Fruit fly (Drosophila melanogaster) whole organism, embryonic: ENCODE results near the gene Ns1.

Experiments
- B-H1 ChIP-seq: fragments of 200-800 bp; sonication (Bioruptor generic); IDR thresholded peaks from 3 replicates; pipeline ENCODE4 v1.3.6; 2022; ENCODE audit warnings: missing biosample characterization, missing genetic modification characterization
- C15 ChIP-seq: fragments of 200-800 bp; sonication (Bioruptor generic); IDR thresholded peaks from 3 replicates; pipeline ENCODE4 v1.3.6; 2022; ENCODE audit warnings: missing biosample characterization, missing genetic modification characterization
- CG10267 ChIP-seq: fragments of 200-800 bp; sonication (Bioruptor generic); optimal IDR thresholded peaks from 2 replicates; lab custom pipeline; 2018; ENCODE audit warnings: missing biosample characterization, mild to moderate bottlenecking, missing genetic modification characterization, moderate library complexity
- CG10366 ChIP-seq: fragments of 200-800 bp; sonication (Bioruptor generic); IDR thresholded peaks from 2 replicates; pipeline ENCODE4 v1.3.6; 2022; ENCODE audit warnings: missing biosample characterization, missing genetic modification characterization
- CG10543 ChIP-seq: fragments of 200-800 bp; sonication (Bioruptor generic); optimal IDR thresholded peaks from 3 replicates; lab custom pipeline; 2017; ENCODE audit warnings: missing biosample characterization, mild to moderate bottlenecking, missing genetic modification characterization, moderate library complexity
- CG12299 ChIP-seq: fragments of 200-800 bp; sonication (Bioruptor generic); optimal IDR thresholded peaks from 2 replicates; lab custom pipeline; 2018; ENCODE audit warnings: missing biosample characterization, mild to moderate bottlenecking, missing genetic modification characterization
- CG1233 ChIP-seq: fragments of 200-800 bp; sonication (Bioruptor generic); optimal IDR thresholded peaks from 4 replicates; lab custom pipeline; 2018; ENCODE audit warnings: missing biosample characterization, mild to moderate bottlenecking, missing genetic modification characterization
- CG13296 ChIP-seq: fragments of 200-800 bp; sonication (Bioruptor generic); optimal IDR thresholded peaks from 3 replicates; lab custom pipeline; 2018; ENCODE audit warnings: missing biosample characterization, mild to moderate bottlenecking, missing genetic modification characterization
- CG13894 ChIP-seq: fragments of 200-800 bp; sonication (Bioruptor generic); optimal IDR thresholded peaks from 3 replicates; lab custom pipeline; 2018; ENCODE audit warnings: missing biosample characterization, mild to moderate bottlenecking, missing genetic modification characterization, moderate library complexity
- CG16779 ChIP-seq: fragments of 200-800 bp; sonication (Bioruptor generic); IDR thresholded peaks from 2 replicates; pipeline ENCODE4 v1.3.6; 2022; ENCODE audit warnings: missing biosample characterization, missing genetic modification characterization
- CG17385 ChIP-seq: fragments of 200-800 bp; sonication (Bioruptor generic); optimal IDR thresholded peaks from 3 replicates; lab custom pipeline; 2018; ENCODE audit warnings: missing biosample characterization, mild to moderate bottlenecking, missing genetic modification characterization
- CG17912 ChIP-seq: fragments of 200-800 bp; sonication (Bioruptor generic); optimal IDR thresholded peaks from 2 replicates; lab custom pipeline; 2018; ENCODE audit warnings: missing biosample characterization, mild to moderate bottlenecking, missing genetic modification characterization
- CG1832 ChIP-seq: fragments of 200-800 bp; sonication (Bioruptor generic); optimal IDR thresholded peaks from 2 replicates; lab custom pipeline; 2017; ENCODE audit warnings: missing biosample characterization, mild to moderate bottlenecking, missing genetic modification characterization, inconsistent platforms
- CG18619 ChIP-seq: fragments of 200-800 bp; sonication (Bioruptor generic); optimal IDR thresholded peaks from 3 replicates; lab custom pipeline; 2017; ENCODE audit warnings: missing biosample characterization, mild to moderate bottlenecking, missing genetic modification characterization
- CG18764 ChIP-seq: fragments of 200-800 bp; sonication (Bioruptor generic); optimal IDR thresholded peaks from 3 replicates; lab custom pipeline; 2016; ENCODE audit warnings: missing biosample characterization, missing genetic modification characterization
- CG5180 ChIP-seq: fragments of 200-800 bp; sonication (Bioruptor generic); optimal IDR thresholded peaks from 3 replicates; lab custom pipeline; 2017; ENCODE audit warnings: missing biosample characterization, missing genetic modification characterization, mild to moderate bottlenecking, moderate library complexity, missing genetic modification reagents
- CG5953 ChIP-seq: fragments of 200-800 bp; sonication (Bioruptor generic); IDR thresholded peaks from 2 replicates; pipeline ENCODE4 v1.3.6; 2022; ENCODE audit warnings: missing biosample characterization, missing genetic modification characterization
- CG6254 ChIP-seq: fragments of 200-800 bp; sonication (Bioruptor generic); optimal IDR thresholded peaks from 3 replicates; lab custom pipeline; 2017; ENCODE audit warnings: mild to moderate bottlenecking, missing biosample characterization, missing genetic modification reagents, missing genetic modification characterization
- CG8388 ChIP-seq: fragments of 200-800 bp; sonication (Bioruptor generic); optimal IDR thresholded peaks from 2 replicates; lab custom pipeline; 2019; ENCODE audit warnings: missing biosample characterization, mild to moderate bottlenecking, missing genetic modification characterization, moderate library complexity
- D19B ChIP-seq: fragments of 200-800 bp; sonication (Bioruptor generic); optimal IDR thresholded peaks from 2 replicates; lab custom pipeline; 2017; ENCODE audit warnings: missing biosample characterization, mild to moderate bottlenecking, missing genetic modification characterization
- Dad ChIP-seq: fragments of 200-800 bp; sonication (Bioruptor generic); optimal IDR thresholded peaks from 3 replicates; lab custom pipeline; 2016; ENCODE audit warnings: missing biosample characterization, missing genetic modification characterization
- Dbx ChIP-seq: fragments of 200-800 bp; sonication (Bioruptor generic); IDR thresholded peaks from 3 replicates; pipeline ENCODE4 v1.3.6; 2022; ENCODE audit warnings: missing biosample characterization, missing genetic modification characterization
- Dfd ChIP-seq, 2 experiments: fragments of >200 bp; optimal IDR thresholded peaks; 2 replicates each; lab custom pipeline; 2017; ENCODE audit warnings: missing biosample characterization in 2 of 2, missing genetic modification characterization in 2 of 2
- Dip2 ChIP-seq: fragments of 200-800 bp; sonication (Bioruptor generic); IDR thresholded peaks from 2 replicates; pipeline ENCODE4 v1.3.6; 2022; ENCODE audit warnings: missing biosample characterization, missing genetic modification characterization
- Dp ChIP-seq: fragments of 200-800 bp; sonication (Bioruptor generic); optimal IDR thresholded peaks from 2 replicates; lab custom pipeline; 2018; ENCODE audit warnings: missing biosample characterization, mild to moderate bottlenecking, missing genetic modification characterization, moderate library complexity
- Fer2 ChIP-seq: fragments of 200-800 bp; sonication (Bioruptor generic); optimal IDR thresholded peaks from 2 replicates; lab custom pipeline; 2018; ENCODE audit warnings: missing biosample characterization, mild to moderate bottlenecking, missing genetic modification characterization, moderate library complexity
- HLH54F ChIP-seq: fragments of 200-800 bp; sonication (Bioruptor generic); optimal IDR thresholded peaks from 3 replicates; lab custom pipeline; 2016; ENCODE audit warnings: missing biosample characterization, missing genetic modification characterization
- MESR4 ChIP-seq: fragments of 200-800 bp; sonication (Bioruptor generic); optimal IDR thresholded peaks from 2 replicates; lab custom pipeline; 2018; ENCODE audit warnings: missing biosample characterization, mild to moderate bottlenecking, missing genetic modification characterization, moderate library complexity
- MTF-1 ChIP-seq: fragments of 200-800 bp; sonication (Bioruptor generic); optimal IDR thresholded peaks from 2 replicates; lab custom pipeline; 2018; ENCODE audit warnings: missing biosample characterization, mild to moderate bottlenecking, missing genetic modification characterization, borderline replicate concordance
- Mad ChIP-seq: fragments of 200-800 bp; sonication (Bioruptor generic); optimal IDR thresholded peaks from 2 replicates; lab custom pipeline; 2016; ENCODE audit warnings: missing biosample characterization, missing genetic modification characterization
- NC2β ChIP-seq: fragments of 200-800 bp; sonication (Bioruptor generic); optimal IDR thresholded peaks from 2 replicates; lab custom pipeline; 2016; ENCODE audit warnings: missing biosample characterization, missing genetic modification characterization
- Nf-YA ChIP-seq: fragments of 200-800 bp; sonication (Bioruptor generic); IDR thresholded peaks from 2 replicates; pipeline ENCODE4 v1.3.6; 2022; ENCODE audit warnings: missing biosample characterization, missing genetic modification characterization
- Pdp1 ChIP-seq, 2 experiments: fragments of 200-800 bp; sonication (Bioruptor generic); optimal IDR thresholded peaks; 3 replicates each; lab custom pipeline; 2016; ENCODE audit warnings: missing biosample characterization in 2 of 2, missing genetic modification characterization in 2 of 2, mild to moderate bottlenecking in 1 of 2, moderate library complexity in 1 of 2
- Rfx ChIP-seq: fragments of 200-800 bp; sonication (Bioruptor generic); IDR thresholded peaks from 2 replicates; pipeline ENCODE4 v1.3.6; 2022; ENCODE audit warnings: missing biosample characterization, missing genetic modification characterization
- TFAM ChIP-seq: fragments of 200-800 bp; sonication (Bioruptor generic); optimal IDR thresholded peaks from 2 replicates; lab custom pipeline; 2017; ENCODE audit warnings: missing biosample characterization, missing genetic modification characterization, inconsistent platforms
- Usf ChIP-seq: fragments of 200-800 bp; sonication (Bioruptor generic); optimal IDR thresholded peaks from 2 replicates; lab custom pipeline; 2017; ENCODE audit warnings: missing genotype, missing biosample characterization, missing genetic modification characterization
- ab ChIP-seq: fragments of 200-800 bp; sonication (Bioruptor generic); optimal IDR thresholded peaks from 2 replicates; lab custom pipeline; 2016; ENCODE audit warnings: missing biosample characterization, missing genetic modification characterization
- crp ChIP-seq, 2 experiments: fragments of 200-800 bp; sonication (Bioruptor generic); optimal IDR thresholded peaks; 2 replicates in 1 of 2; 3 replicates in 1 of 2; lab custom pipeline; 2017; ENCODE audit warnings: missing biosample characterization in 2 of 2, missing genetic modification characterization in 2 of 2, mild to moderate bottlenecking in 1 of 2, moderate library complexity in 1 of 2
- cwo ChIP-seq: fragments of 200-800 bp; sonication (Bioruptor generic); optimal IDR thresholded peaks from 3 replicates; lab custom pipeline; 2017; ENCODE audit warnings: missing biosample characterization, missing genetic modification characterization, mild to moderate bottlenecking, moderate library complexity, missing genetic modification reagents
- disco-r ChIP-seq: fragments of 200-800 bp; sonication (Bioruptor generic); optimal IDR thresholded peaks from 2 replicates; lab custom pipeline; 2016; ENCODE audit warnings: missing biosample characterization, missing genetic modification characterization
- dpn ChIP-seq, 2 experiments: fragments of 200-800 bp; sonication (Bioruptor generic); optimal IDR thresholded peaks; 3 replicates each; lab custom pipeline; 2016; ENCODE audit warnings: missing biosample characterization in 2 of 2, missing genetic modification characterization in 2 of 2
- lola ChIP-seq, 3 experiments: fragments of >200 bp in 2 of 3; fragments of 200-800 bp in 1 of 3; sonication (Bioruptor generic) in 1 of 3; optimal IDR thresholded peaks; 2 replicates each; lab custom pipeline; 2017 to 2019; ENCODE audit warnings: missing biosample characterization in 3 of 3, missing genetic modification characterization in 3 of 3, mild to moderate bottlenecking in 1 of 3, moderate library complexity in 1 of 3
- mam ChIP-seq: fragments of 200-800 bp; sonication (Bioruptor generic); optimal IDR thresholded peaks from 3 replicates; lab custom pipeline; 2016; ENCODE audit warnings: missing biosample characterization, missing genetic modification characterization
- pfk ChIP-seq: fragments of 200-800 bp; sonication (Bioruptor generic); optimal IDR thresholded peaks from 2 replicates; lab custom pipeline; 2018; ENCODE audit warnings: missing biosample characterization, mild to moderate bottlenecking, missing genetic modification characterization, moderate library complexity
- rib ChIP-seq: fragments of 200-800 bp; sonication (Bioruptor generic); IDR thresholded peaks from 2 replicates; pipeline ENCODE4 v1.3.6; 2022; ENCODE audit warnings: missing biosample characterization, missing genetic modification characterization
- seq ChIP-seq: fragments of 200-800 bp; sonication (Bioruptor generic); IDR thresholded peaks from 2 replicates; pipeline ENCODE4 v1.3.6; 2022; ENCODE audit warnings: missing biosample characterization, missing genetic modification characterization
- sna ChIP-seq: fragments of 200-800 bp; sonication (Bioruptor generic); IDR thresholded peaks from 2 replicates; pipeline ENCODE4 v1.3.6; 2022; ENCODE audit warnings: missing biosample characterization, missing genetic modification characterization; ENCODE audit not compliant: partially characterized antibody
- so ChIP-seq: fragments of 200-800 bp; sonication (Bioruptor generic); IDR thresholded peaks from 3 replicates; pipeline ENCODE4 v1.3.6; 2022; ENCODE audit warnings: missing biosample characterization, missing genetic modification characterization
- trh ChIP-seq: fragments of 200-800 bp; sonication (Bioruptor generic); optimal IDR thresholded peaks from 2 replicates; lab custom pipeline; 2016; ENCODE audit warnings: missing biosample characterization, missing genetic modification characterization
- zf30C ChIP-seq: fragments of 200-800 bp; sonication (Bioruptor generic); optimal IDR thresholded peaks from 3 replicates; lab custom pipeline; 2018; ENCODE audit warnings: missing biosample characterization, mild to moderate bottlenecking, missing genetic modification characterization

The Ns1 gene

dm6 chr3R:17079859-17080255 lies 7.4 kb upstream of the Ns1 start, which contains the start of the genes Keap1 and kuk (continued):
- TF ChIP-seq CG5180 (no peak), CG16779 (GFP tag; lab: Robert Waterston, UW) (no peak), cwo (GFP tag; lab: Kevin White, UChicago) (no peak), crp (GFP tag; optimal IDR thresholded peaks at IDR 0.05; lab: Kevin White, UChicago) (peak; percentile 5 to 81), Dfd (GFP tag; optimal IDR thresholded peaks at IDR 0.05; lab: Kevin White, UChicago) (no peak), zf30C (GFP tag; lab: Kevin White, UChicago) (no peak), ab (no peak), CG5953 (GFP tag; lab: Robert Waterston, UW) (no peak), rib (0 out of 2 replicates have a peak, but pooled peaks have one; percentile 17), CG17912 (GFP tag; lab: Kevin White, UChicago) (peak; percentile 6), D19B (peak; percentile 50), CG1832 (GFP tag; lab: Kevin White, UChicago) (no peak), C15 (GFP tag; lab: Robert Waterston, UW) (no peak), B-H1 (GFP tag; lab: Robert Waterston, UW) (peak; percentile 13; the same call in 1 of the 3 replicates), CG10366 (GFP tag; lab: Robert Waterston, UW) (peak; percentile 44), CG12299 (no peak), NC2β (GFP tag; lab: Kevin White, UChicago) (peak; percentile 67), CG10267 (tag; lab: Kevin White, UChicago) (peak; percentile 99), CG1233 (GFP tag; lab: Kevin White, UChicago) (peak; percentile 6), Dp (peak; percentile 71), CG18619 (GFP tag; lab: Kevin White, UChicago) (peak; percentile 20), Dbx (peak; percentile 73), mam (GFP tag; lab: Kevin White, UChicago) (peak; percentile 76), lola (GFP tag; optimal IDR thresholded peaks at IDR 0.05; lab: Kevin White, UChicago) (no peak), Usf (GFP tag; lab: Kevin White, UChicago) (no peak), MTF-1 (GFP tag; lab: Kevin White, UChicago) (peak; percentile 43), Dip2 (GFP tag; lab: Robert Waterston, UW) (no peak), CG10543 (peak; percentile 37), Pdp1 (GFP tag; optimal IDR thresholded peaks at IDR 0.05; lab: Kevin White, UChicago) (peak; percentile 58 to 82), so (peak; percentile 44; the same call in 1 of the 3 replicates), TFAM (GFP tag; lab: Kevin White, UChicago) (no peak), MESR4 (no peak), sna (GFP tag; lab: Robert Waterston, UW) (peak; percentile 72), Rfx (GFP tag; lab: Robert Waterston, UW) (peak; percentile 80), trh (peak; percentile 30), HLH54F (GFP tag; lab: Kevin White, UChicago) (peak; percentile 73), Mad (GFP tag; lab: Kevin White, UChicago) (peak; percentile 72), dpn (GFP tag; optimal IDR thresholded peaks at IDR 0.05; lab: Kevin White, UChicago) (peak; percentile 65 to 71), CG17385 (peak; percentile 99), CG6254 (GFP tag; lab: Kevin White, UChicago) (no peak), CG18764 (GFP tag; lab: Kevin White, UChicago) (peak; percentile 44), disco-r (no peak), Nf-YA (no peak), CG8388 (GFP tag; lab: Kevin White, UChicago) (no peak), pfk (GFP tag; lab: Kevin White, UChicago) (peak; percentile 29), Dad (GFP tag; lab: Kevin White, UChicago) (peak; percentile 43), CG13894 (peak; percentile 17), Fer2 (tag; lab: Kevin White, UChicago) (peak; percentile 46), seq (GFP tag; lab: Robert Waterston, UW) (0 out of 2 replicates have a peak, but pooled peaks have one; percentile 0), CG13296 (no peak)
